Fruit fly (Drosophila melanogaster): ENCODE data around the gene Archease.

The Archease gene

DNA sequence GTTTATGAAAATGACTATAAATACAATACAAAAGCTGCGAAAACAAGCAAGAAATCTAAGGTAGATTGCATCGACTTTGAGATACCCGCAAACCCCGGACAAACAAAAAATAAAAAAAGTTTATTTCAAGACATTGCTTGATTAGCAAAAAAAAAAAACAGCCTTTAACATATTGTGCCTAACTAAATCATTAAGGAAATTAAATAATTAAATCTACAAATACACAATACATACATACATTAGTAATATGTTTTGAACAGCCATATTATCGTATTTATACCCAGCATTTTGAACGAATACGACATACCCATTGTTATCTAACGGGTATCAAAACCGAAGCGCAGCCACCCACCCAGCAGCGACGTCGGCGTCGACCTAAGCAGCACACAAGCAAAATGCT is 49.9 kb downstream of the Archease start (continued):
- TF ChIP-seq so (GFP tag; IDR thresholded peaks at IDR 0.05), result no peak
- peak; percentile 49 for TF ChIP-seq pho (GFP tag; optimal IDR thresholded peaks at IDR 0.05)
- no peak for TF ChIP-seq CG32772 (GFP tag; IDR thresholded peaks at IDR 0.05)
- no peak for TF ChIP-seq gce (GFP tag; IDR thresholded peaks at IDR 0.05)
- TF ChIP-seq CTCF (GFP tag; optimal IDR thresholded peaks at IDR 0.05), result no peak
- peak; percentile 20 for TF ChIP-seq Jarid2 (GFP tag; optimal IDR thresholded peaks at IDR 0.05)
- no peak for TF ChIP-seq CrebB (tag; optimal IDR thresholded peaks at IDR 0.05)
- no peak for TF ChIP-seq Gsc (GFP tag; IDR thresholded peaks at IDR 0.05)
- TF ChIP-seq slbo (GFP tag; IDR thresholded peaks at IDR 0.05), result no peak
- TF ChIP-seq Xrp1 (GFP tag; IDR thresholded peaks at IDR 0.05), result no peak
- peak; percentile 24 for TF ChIP-seq CG30431 (GFP tag; optimal IDR thresholded peaks at IDR 0.05)
- TF ChIP-seq dmrt99B (tag; optimal IDR thresholded peaks at IDR 0.05), result peak; percentile 77
- TF ChIP-seq cg (GFP tag; optimal IDR thresholded peaks at IDR 0.05), result no peak
- TF ChIP-seq Chrac-16 (GFP tag; optimal IDR thresholded peaks at IDR 0.05), result peak; percentile 58
- TF ChIP-seq CG15269 (tag; optimal IDR thresholded peaks at IDR 0.05), result peak; percentile 77
- TF ChIP-seq hbn (GFP tag; IDR thresholded peaks at IDR 0.05; ENCODE audit: partially characterized antibody), result no peak
- no peak for TF ChIP-seq MESR4 (GFP tag; optimal IDR thresholded peaks at IDR 0.05)
- no peak for TF ChIP-seq Dp (GFP tag; optimal IDR thresholded peaks at IDR 0.05)
- peak; percentile 61 for TF ChIP-seq Dek (tag; optimal IDR thresholded peaks at IDR 0.05)
- TF ChIP-seq sens-2 (GFP tag; IDR thresholded peaks at IDR 0.05), result no peak
- TF ChIP-seq CG14050 (GFP tag; IDR thresholded peaks at IDR 0.05), result no peak
- no peak for TF ChIP-seq CG10209 (GFP tag; optimal IDR thresholded peaks at IDR 0.05)
- TF ChIP-seq Myb (GFP tag; optimal IDR thresholded peaks at IDR 0.05), result no peak
- peak; percentile 46 for TF ChIP-seq lilli (GFP tag; optimal IDR thresholded peaks at IDR 0.05)
- no peak for TF ChIP-seq CG14710 (tag; optimal IDR thresholded peaks at IDR 0.05)
- TF ChIP-seq ranshi (GFP tag; IDR thresholded peaks at IDR 0.05), result no peak
- TF ChIP-seq ind (GFP tag; optimal IDR thresholded peaks at IDR 0.05), result peak; percentile 33
- TF ChIP-seq twi (tag; optimal IDR thresholded peaks at IDR 0.05), result no peak
- TF ChIP-seq CG4424 (GFP tag; optimal IDR thresholded peaks at IDR 0.05), result peak; percentile 46
- TF ChIP-seq gcm (GFP tag; optimal IDR thresholded peaks at IDR 0.05), result no peak
- TF ChIP-seq ab (GFP tag; optimal IDR thresholded peaks at IDR 0.05), result no peak
- no peak for TF ChIP-seq CG16779 (GFP tag; IDR thresholded peaks at IDR 0.05)
- no peak for TF ChIP-seq CG9932 (GFP tag; IDR thresholded peaks at IDR 0.05)
- TF ChIP-seq kni (GFP tag; optimal IDR thresholded peaks at IDR 0.05), result no peak
- TF ChIP-seq Ets65A (GFP tag), result peak; percentile 75
- no peak for TF ChIP-seq Kr (GFP tag; optimal IDR thresholded peaks at IDR 0.05)
- no peak for TF ChIP-seq Opbp (GFP tag; IDR thresholded peaks at IDR 0.05; ENCODE audit: partially characterized antibody)
- no peak for TF ChIP-seq Hmr (GFP tag; optimal IDR thresholded peaks at IDR 0.05)
- no peak for TF ChIP-seq CG13624 (GFP tag; optimal IDR thresholded peaks at IDR 0.05)
- TF ChIP-seq CG7839 (tag; optimal IDR thresholded peaks at IDR 0.05), result peak; percentile 82
- TF ChIP-seq jing (GFP tag; optimal IDR thresholded peaks at IDR 0.05), result peak; percentile 22

DNA sequence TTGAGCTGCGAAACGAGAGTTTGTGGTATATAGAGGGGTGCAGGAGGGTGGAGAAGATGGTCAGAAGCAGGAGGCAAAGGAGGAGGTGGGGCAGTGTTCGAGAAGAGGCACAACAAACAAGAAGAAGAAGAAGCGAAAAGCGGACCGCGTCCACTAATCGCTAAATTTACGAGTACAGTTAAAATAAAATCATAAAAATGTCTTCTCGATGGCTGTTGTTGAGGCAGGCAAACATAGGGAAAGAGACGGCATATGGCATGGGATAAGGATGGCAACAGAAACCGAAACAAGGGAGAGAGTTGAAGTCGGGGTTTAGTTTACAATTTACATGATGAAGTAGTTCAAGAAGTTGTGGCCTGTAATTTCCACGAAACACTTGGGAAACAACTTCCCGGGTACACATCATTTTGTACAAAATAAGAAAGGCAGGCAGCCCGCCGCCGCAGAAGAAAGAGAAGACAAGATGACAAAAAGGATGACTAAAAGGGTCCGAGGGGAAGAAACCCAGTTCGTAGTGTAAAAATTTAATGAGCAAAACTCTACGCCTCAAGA is 51.1 kb downstream of the Archease start:
- no peak for TF ChIP-seq CG13775 (GFP tag; optimal IDR thresholded peaks at IDR 0.05)
- TF ChIP-seq Med (GFP tag), result peak; percentile 54
- no peak for TF ChIP-seq zf30C (GFP tag; optimal IDR thresholded peaks at IDR 0.05)
- TF ChIP-seq Hr51 (GFP tag; optimal IDR thresholded peaks at IDR 0.05), result no peak
- no peak for TF ChIP-seq CG4854 (GFP tag; optimal IDR thresholded peaks at IDR 0.05)
- no peak for TF ChIP-seq CG12071 (GFP tag; optimal IDR thresholded peaks at IDR 0.05)
- TF ChIP-seq dmrt11E (tag; optimal IDR thresholded peaks at IDR 0.05), result no peak
- peak; percentile 55 for TF ChIP-seq twi (tag; optimal IDR thresholded peaks at IDR 0.05)
- peak; percentile 66 for TF ChIP-seq cad (GFP tag; optimal IDR thresholded peaks at IDR 0.05)
- peak; percentile 46 for TF ChIP-seq zen (tag; optimal IDR thresholded peaks at IDR 0.05)
- no peak for TF ChIP-seq CG8281 (tag; optimal IDR thresholded peaks at IDR 0.05)
- TF ChIP-seq CG17385 (GFP tag; optimal IDR thresholded peaks at IDR 0.05), result peak; percentile 53
- TF ChIP-seq Stat92E (GFP tag; optimal IDR thresholded peaks at IDR 0.05), result peak in 1 of 3 experiments; percentile 19
